Worm (Caenorhabditis elegans) whole organism, mixed stage, embryonic: ENCODE data around the gene fbxc-23.

Experiments
- M03D4.4 ChIP-seq: sonication (generic microtip); optimal IDR thresholded peaks from 2 replicates; lab custom pipeline; 2017; ENCODE audit warnings: mild to moderate bottlenecking, missing genetic modification characterization, missing compliant biosample characterization
- bed-3 ChIP-seq: fragments of 200-800 bp; sonication (Bioruptor generic); optimal IDR thresholded peaks from 3 replicates; lab custom pipeline; 2018; ENCODE audit warnings: mild to moderate bottlenecking, missing genetic modification characterization, moderate library complexity, missing compliant biosample characterization
- ceh-39 ChIP-seq: fragments of 150-350 bp; optimal IDR thresholded peaks from 2 replicates; lab custom pipeline; 2014; ENCODE audit warnings: missing biosample characterization, missing genetic modification characterization
- elt-1 ChIP-seq: sonication (generic microtip); optimal IDR thresholded peaks from 2 replicates; lab custom pipeline; 2017; ENCODE audit warnings: missing genetic modification characterization, mild to moderate bottlenecking, missing compliant biosample characterization, antibody characterized with exemption, moderate library complexity, borderline replicate concordance; ENCODE audit not compliant: insufficient read depth
- elt-3 ChIP-seq: fragments of 150-350 bp; optimal IDR thresholded peaks from 2 replicates; lab custom pipeline; 2014; ENCODE audit warnings: missing biosample characterization, missing genetic modification characterization
- mls-2 ChIP-seq: sonication (generic microtip); optimal IDR thresholded peaks from 2 replicates; lab custom pipeline; 2016; ENCODE audit warnings: mild to moderate bottlenecking, missing genetic modification characterization, moderate library complexity, missing compliant biosample characterization
- nhr-12 ChIP-seq: fragments of 150-350 bp; optimal IDR thresholded peaks from 2 replicates; lab custom pipeline; 2014; ENCODE audit warnings: missing biosample characterization, missing genetic modification characterization
- nhr-28 ChIP-seq: fragments of 150-350 bp; optimal IDR thresholded peaks from 2 replicates; lab custom pipeline; 2014; ENCODE audit warnings: missing biosample characterization, missing genetic modification characterization
- nhr-76 ChIP-seq: sonication (generic microtip); optimal IDR thresholded peaks from 2 replicates; lab custom pipeline; 2017; ENCODE audit warnings: missing biosample characterization, missing genetic modification characterization
- sem-2 ChIP-seq: fragments of 200-800 bp; sonication (Bioruptor generic); optimal IDR thresholded peaks from 2 replicates; lab custom pipeline; 2018; ENCODE audit warnings: mild to moderate bottlenecking, missing genetic modification characterization, missing compliant biosample characterization
- snpc-4 ChIP-seq: fragments of 150-350 bp; optimal IDR thresholded peaks from 2 replicates; lab custom pipeline; 2014; ENCODE audit warnings: missing biosample characterization, missing genetic modification characterization
- tbx-8 ChIP-seq: fragments of 200-800 bp; sonication (Bioruptor generic); optimal IDR thresholded peaks from 2 replicates; lab custom pipeline; 2018; ENCODE audit warnings: mild to moderate bottlenecking, missing genetic modification characterization, moderate library complexity, missing compliant biosample characterization
- unc-39 ChIP-seq: fragments of 150-350 bp; optimal IDR thresholded peaks from 2 replicates; lab custom pipeline; 2014; ENCODE audit warnings: missing biosample characterization, missing genetic modification characterization

DNA sequence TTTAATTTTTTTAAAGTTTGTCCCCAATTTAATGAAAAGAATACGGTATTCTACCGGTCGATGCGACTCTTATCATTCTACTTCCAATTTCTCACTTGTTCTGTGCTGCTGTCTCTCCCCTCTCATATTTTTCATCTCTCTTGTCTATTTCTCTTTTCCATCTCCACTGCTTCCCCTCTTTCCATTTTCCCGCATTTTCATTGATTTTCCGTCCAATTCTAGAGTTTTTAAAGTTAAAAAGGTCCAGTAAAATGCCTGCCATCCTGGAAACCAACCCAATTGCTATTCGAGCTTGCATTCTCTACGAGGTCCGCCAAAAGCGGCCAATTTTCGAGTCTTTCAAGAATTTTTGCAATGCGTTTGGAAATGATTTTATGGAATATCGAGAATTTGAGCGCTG lies 45.0 kb upstream of the fbxc-23 start, which contains the start of gene fbxa-167:
- TF ChIP-seq nhr-28 (no peak), nhr-76 (no peak), bed-3 (GFP tag; lab: Kevin White, UChicago) (no peak), tbx-8 (GFP tag; lab: Kevin White, UChicago) (no peak), snpc-4 (tag; lab: Kevin White, UChicago) (no peak), nhr-12 (tag; lab: Kevin White, UChicago) (no peak), sem-2 (GFP tag; lab: Kevin White, UChicago) (no peak), M03D4.4 (tag; lab: Kevin White, UChicago) (no peak), ceh-39 (no peak), mls-2 (tag; lab: Kevin White, UChicago) (no peak), unc-39 (no peak), elt-3 (tag; lab: Kevin White, UChicago) (no peak), elt-1 (tag; lab: Kevin White, UChicago) (no peak)
